Worm (Caenorhabditis elegans): ENCODE results near the gene srm-4.

- TF ChIP-seq lin-13 (tag; optimal IDR thresholded peaks at IDR 0.05), result no peak
- no peak for TF ChIP-seq unc-39 (tag; optimal IDR thresholded peaks at IDR 0.05)
- no peak for TF ChIP-seq nhr-76 (tag; optimal IDR thresholded peaks at IDR 0.05)
- TF ChIP-seq snpc-4 (tag; optimal IDR thresholded peaks at IDR 0.05), result no peak
- TF ChIP-seq ces-1 (GFP tag; optimal IDR thresholded peaks at IDR 0.05), result no peak
- no peak for TF ChIP-seq mep-1 (tag; optimal IDR thresholded peaks at IDR 0.05)
- TF ChIP-seq ham-2 (GFP tag; optimal IDR thresholded peaks at IDR 0.05), result no peak
These were observed 20.5 kb upstream of the srm-4 start, which contains the start of gene F14D7.8 for ce11 chrV:14312695-14313094.
